Worm (Caenorhabditis elegans) whole organism, L4 larva: ENCODE results near the gene pks-1.

Source experiments
- D1046.2 ChIP-seq: fragments of 200-800 bp; sonication (Bioruptor generic); IDR thresholded peaks from 2 replicates; pipeline ENCODE4 v1.3.6; 2022; ENCODE audit warnings: missing genetic modification characterization, missing compliant biosample characterization
- F26F4.8 ChIP-seq: fragments of 200-800 bp; sonication (Bioruptor generic); conservative IDR thresholded peaks from 2 replicates; pipeline ENCODE4 v1.3.6; 2022; ENCODE audit warnings: missing genetic modification characterization, missing compliant biosample characterization
- Y5F2A.4 ChIP-seq: fragments of 200-800 bp; sonication (Bioruptor generic); optimal IDR thresholded peaks from 2 replicates; lab custom pipeline; 2018; ENCODE audit warnings: mild to moderate bottlenecking, missing genetic modification characterization, missing compliant biosample characterization
- Y75B8A.6 ChIP-seq: fragments of 200-800 bp; sonication (Bioruptor generic); IDR thresholded peaks from 2 replicates; pipeline ENCODE4 v1.3.6; 2022; ENCODE audit warnings: missing genetic modification reagents, missing genetic modification characterization, missing compliant biosample characterization
- ZK337.2 ChIP-seq: fragments of 200-800 bp; sonication (Bioruptor generic); IDR thresholded peaks from 2 replicates; pipeline ENCODE4 v1.3.6; 2022; ENCODE audit warnings: missing genetic modification reagents, missing genetic modification characterization, missing compliant biosample characterization
- aha-1 ChIP-seq: fragments of 150-350 bp; peaks from one replicate; lab custom pipeline; 2014; ENCODE audit warnings: missing biosample characterization, missing genetic modification characterization
- aly-2 ChIP-seq: sonication (generic microtip); optimal IDR thresholded peaks from 2 replicates; lab custom pipeline; 2018; ENCODE audit warnings: missing biosample characterization, missing genetic modification characterization
- ama-1 ChIP-seq: fragments of 150-350 bp; optimal IDR thresholded peaks from 2 replicates; lab custom pipeline; 2014; ENCODE audit warnings: inconsistent platforms, mixed read lengths
- attf-4 ChIP-seq: sonication (generic microtip); optimal IDR thresholded peaks from 3 replicates; lab custom pipeline; 2017; ENCODE audit warnings: missing biosample characterization, missing genetic modification characterization
- ceh-32 ChIP-seq: sonication (generic microtip); optimal IDR thresholded peaks from 2 replicates; lab custom pipeline; 2016; ENCODE audit warnings: mild to moderate bottlenecking, missing genetic modification characterization, missing compliant biosample characterization; ENCODE audit not compliant: poor library complexity
- ceh-62 ChIP-seq: sonication (generic microtip); optimal IDR thresholded peaks from 2 replicates; lab custom pipeline; 2017; ENCODE audit warnings: missing biosample characterization, missing genetic modification characterization
- ceh-82 ChIP-seq: sonication (generic microtip); optimal IDR thresholded peaks from 2 replicates; lab custom pipeline; 2017; ENCODE audit warnings: missing biosample characterization, missing genetic modification characterization
- ces-1 ChIP-seq: fragments of 150-350 bp; sonication (generic microtip); optimal IDR thresholded peaks from 4 replicates; lab custom pipeline; 2014; ENCODE audit warnings: missing biosample characterization, missing genetic modification reagents, missing genetic modification characterization
- cey-2 ChIP-seq: sonication (generic microtip); optimal IDR thresholded peaks from 3 replicates; lab custom pipeline; 2017; ENCODE audit warnings: missing genetic modification characterization, mild to moderate bottlenecking, missing compliant biosample characterization, antibody characterized with exemption, borderline replicate concordance; ENCODE audit not compliant: insufficient read depth
- daf-12 ChIP-seq: fragments of 150-350 bp; optimal IDR thresholded peaks from 2 replicates; lab custom pipeline; 2014; ENCODE audit warnings: missing biosample characterization, missing genetic modification reagents, missing genetic modification characterization
- daf-16 ChIP-seq, 3 experiments: sonication (generic microtip); optimal IDR thresholded peaks; 2 replicates each; lab custom pipeline; 2016 to 2017; ENCODE audit warnings: missing genetic modification characterization in 3 of 3, missing genetic modification reagents in 3 of 3, mild to moderate bottlenecking in 2 of 3, missing compliant biosample characterization in 2 of 3, missing biosample characterization in 1 of 3, moderate library complexity in 1 of 3
- dmd-6 ChIP-seq: fragments of 200-800 bp; sonication (Bioruptor generic); IDR thresholded peaks from 2 replicates; pipeline ENCODE4 v1.3.6; 2022; ENCODE audit warnings: missing genetic modification reagents, missing genetic modification characterization, missing compliant biosample characterization
- dmd-9 ChIP-seq: fragments of 200-800 bp; sonication (Bioruptor generic); IDR thresholded peaks from 2 replicates; pipeline ENCODE4 v1.3.6; 2022; ENCODE audit warnings: missing genetic modification reagents, missing genetic modification characterization, missing compliant biosample characterization
- dve-1 ChIP-seq: sonication (generic microtip); optimal IDR thresholded peaks from 2 replicates; lab custom pipeline; 2017; ENCODE audit warnings: antibody characterized with exemption, mild to moderate bottlenecking, missing genetic modification characterization, missing compliant biosample characterization; ENCODE audit not compliant: insufficient read depth
- fkh-10 ChIP-seq: fragments of 150-350 bp; optimal IDR thresholded peaks from 2 replicates; lab custom pipeline; 2014; ENCODE audit warnings: missing biosample characterization, missing genetic modification reagents, missing genetic modification characterization
- fos-1 ChIP-seq: fragments of 150-350 bp; optimal IDR thresholded peaks from 2 replicates; lab custom pipeline; 2014; ENCODE audit warnings: missing biosample characterization, missing genetic modification characterization
- gei-8 ChIP-seq: fragments of 200-800 bp; sonication (Bioruptor generic); optimal IDR thresholded peaks from 2 replicates; lab custom pipeline; 2018; ENCODE audit warnings: mild to moderate bottlenecking, missing genetic modification characterization, missing compliant biosample characterization
- hlh-30 ChIP-seq: sonication (generic microtip); optimal IDR thresholded peaks from 2 replicates; lab custom pipeline; 2017; ENCODE audit warnings: antibody characterized with exemption, mild to moderate bottlenecking, missing genetic modification characterization, missing compliant biosample characterization; ENCODE audit not compliant: insufficient read depth
- hmg-1.1 ChIP-seq: fragments of 200-800 bp; sonication (Bioruptor generic); IDR thresholded peaks from 2 replicates; pipeline ENCODE4 v1.3.6; 2022; ENCODE audit warnings: missing genetic modification reagents, missing genetic modification characterization, missing compliant biosample characterization
- lir-3 ChIP-seq: sonication (generic microtip); optimal IDR thresholded peaks from 2 replicates; lab custom pipeline; 2016; ENCODE audit warnings: mild to moderate bottlenecking, missing genetic modification characterization, missing compliant biosample characterization
- lsy-2 ChIP-seq, 2 experiments: fragments of 150-350 bp in 1 of 2; sonication (generic microtip) in 1 of 2; optimal IDR thresholded peaks; 2 replicates each; lab custom pipeline; 2014 to 2017; ENCODE audit warnings: missing biosample characterization in 2 of 2, missing genetic modification characterization in 2 of 2
- mdl-1 ChIP-seq, 2 experiments: fragments of 150-350 bp in 1 of 2; sonication (generic microtip) in 1 of 2; optimal IDR thresholded peaks; 2 replicates each; lab custom pipeline; 2014 to 2017; ENCODE audit warnings: missing biosample characterization in 2 of 2, missing genetic modification characterization in 2 of 2
- mxl-2 ChIP-seq: fragments of 200-800 bp; sonication (Bioruptor generic); conservative IDR thresholded peaks from 2 replicates; pipeline ENCODE4 v1.3.6; 2022; ENCODE audit warnings: missing genetic modification reagents, missing genetic modification characterization, missing compliant biosample characterization
- mxl-3 ChIP-seq: fragments of 200-800 bp; sonication (Bioruptor generic); optimal IDR thresholded peaks from 2 replicates; lab custom pipeline; 2018; ENCODE audit warnings: mild to moderate bottlenecking, missing genetic modification characterization, missing compliant biosample characterization
- nhr-28 ChIP-seq: fragments of 150-350 bp; optimal IDR thresholded peaks from 2 replicates; lab custom pipeline; 2014; ENCODE audit warnings: missing biosample characterization, missing genetic modification characterization
- nhr-41 ChIP-seq: fragments of 200-800 bp; sonication (Bioruptor generic); IDR thresholded peaks from 2 replicates; pipeline ENCODE4 v1.3.6; 2022; ENCODE audit warnings: missing genetic modification reagents, missing genetic modification characterization, missing compliant biosample characterization
- nhr-76 ChIP-seq: fragments of 150-350 bp; optimal IDR thresholded peaks from 2 replicates; lab custom pipeline; 2014; ENCODE audit warnings: missing biosample characterization, missing genetic modification characterization
- php-3 ChIP-seq: fragments of 200-800 bp; sonication (Bioruptor generic); IDR thresholded peaks from 2 replicates; pipeline ENCODE4 v1.3.6; 2022; ENCODE audit warnings: missing genetic modification reagents, missing genetic modification characterization, missing compliant biosample characterization
- pqm-1 ChIP-seq: sonication (generic microtip); optimal IDR thresholded peaks from 2 replicates; lab custom pipeline; 2017; ENCODE audit warnings: missing biosample characterization, missing genetic modification characterization
- rbr-2 ChIP-seq: sonication (generic microtip); optimal IDR thresholded peaks from 2 replicates; lab custom pipeline; 2016; ENCODE audit warnings: missing genotype, missing genetic modification characterization, missing compliant biosample characterization
- sdz-12 ChIP-seq: fragments of 200-800 bp; sonication (Bioruptor generic); optimal IDR thresholded peaks from 2 replicates; lab custom pipeline; 2018; ENCODE audit warnings: mild to moderate bottlenecking, missing genetic modification characterization, missing compliant biosample characterization
- spr-3 ChIP-seq: fragments of 200-800 bp; sonication (Bioruptor generic); optimal IDR thresholded peaks from 2 replicates; lab custom pipeline; 2018; ENCODE audit warnings: mild to moderate bottlenecking, missing genetic modification characterization, missing compliant biosample characterization
- unc-130 ChIP-seq: sonication (generic microtip); optimal IDR thresholded peaks from 2 replicates; lab custom pipeline; 2016; ENCODE audit warnings: missing genetic modification reagents, missing genetic modification characterization, missing compliant biosample characterization
- unc-62 ChIP-seq, 3 experiments: fragments of 150-350 bp in 1 of 3; sonication (generic microtip); optimal IDR thresholded peaks in 2 of 3; peaks in 1 of 3; 1 replicate in 1 of 3; 2 replicates in 2 of 3; lab custom pipeline; 2014 to 2017; ENCODE audit warnings: missing biosample characterization in 3 of 3, missing genetic modification characterization in 3 of 3, missing genetic modification reagents in 3 of 3, missing genotype in 1 of 3
- vab-7 ChIP-seq: fragments of 200-800 bp; sonication (Bioruptor generic); IDR thresholded peaks from 2 replicates; pipeline ENCODE4 v1.3.6; 2022; ENCODE audit warnings: missing genetic modification reagents, missing genetic modification characterization, missing compliant biosample characterization
- zfp-3 ChIP-seq: fragments of 200-800 bp; sonication (Bioruptor generic); conservative IDR thresholded peaks from 2 replicates; pipeline ENCODE4 v1.3.6; 2022; ENCODE audit warnings: missing genetic modification reagents, missing genetic modification characterization, missing compliant biosample characterization
- zip-2 ChIP-seq: fragments of 150-350 bp; optimal IDR thresholded peaks from 2 replicates; lab custom pipeline; 2014; ENCODE audit warnings: missing biosample characterization, missing genetic modification characterization

pks-1 gene

DNA sequence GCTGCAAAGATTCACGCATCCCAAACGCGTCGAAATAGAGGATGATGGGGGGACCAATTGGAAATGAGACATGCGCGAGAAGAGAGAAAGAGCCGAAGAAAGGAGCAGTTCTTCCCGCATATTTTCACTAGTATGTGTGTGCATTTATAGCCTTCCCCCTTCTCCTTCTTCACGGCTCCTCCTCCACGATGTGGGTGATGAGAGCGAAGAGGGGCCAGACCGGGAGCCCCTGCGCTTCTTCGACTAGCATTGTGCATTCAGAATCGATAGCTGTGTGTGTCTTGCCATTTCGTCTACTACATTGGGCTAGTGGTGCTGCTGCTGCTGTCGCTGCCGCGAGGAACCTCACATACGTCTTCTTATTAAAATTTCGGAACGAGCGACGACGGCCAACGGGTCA is 45.4 kb upstream of the pks-1 start, which contains the start of gene jkk-1 (continued):
- TF ChIP-seq vab-7 (GFP tag; lab: Robert Waterston, UW) (0 out of 2 replicates have a peak, but pooled peaks have one; percentile 28), cey-2 (tag; lab: Kevin White, UChicago) (no peak), dmd-6 (GFP tag; lab: Robert Waterston, UW) (peak; percentile 13; the same call in 1 of the 2 replicates), mdl-1 (tag; optimal IDR thresholded peaks at IDR 0.05; lab: Kevin White, UChicago) (peak in 1 of 2 experiments; percentile 39), dve-1 (tag; lab: Kevin White, UChicago) (no peak), fkh-10 (GFP tag; lab: Kevin White, UChicago) (peak; percentile 78), Y5F2A.4 (GFP tag; lab: Kevin White, UChicago) (no peak), unc-62 (GFP tag; optimal IDR thresholded peaks at IDR 0.05 in 1 of 2; lab: Kevin White, UChicago) (peak in 1 of 2 experiments; percentile 97), unc-62 (tag; optimal IDR thresholded peaks at IDR 0.05; lab: Kevin White, UChicago) (no peak), php-3 (no peak), lsy-2 (tag; optimal IDR thresholded peaks at IDR 0.05; lab: Kevin White, UChicago) (no peak), aha-1 (tag; lab: Kevin White, UChicago) (peak; percentile 90), pqm-1 (tag; lab: Kevin White, UChicago) (no peak), rbr-2 (tag; lab: Kevin White, UChicago) (peak; percentile 69), attf-4 (tag; lab: Kevin White, UChicago) (no peak), dmd-9 (no peak), hmg-1.1 (GFP tag; lab: Robert Waterston, UW) (peak; percentile 75)
- TF ChIP-seq, all 104 proteins: peak for 13

ce11 chrX:5370605-5371004 is 43.0 kb upstream of the pks-1 start:
- TF ChIP-seq mxl-3 (GFP tag; lab: Kevin White, UChicago) (no peak), ZK337.2 (GFP tag; lab: Robert Waterston, UW) (no peak), hlh-30 (tag; lab: Kevin White, UChicago) (no peak), php-3 (no peak), F26F4.8 (GFP tag; lab: Robert Waterston, UW) (no peak), unc-130 (GFP tag; lab: Kevin White, UChicago) (no peak), daf-12 (no peak)

ce11 chrX:5372638-5373037 is 41.0 kb upstream of the pks-1 start, which contains the start of gene F35C8.8:
F35C8.8 (minus strand) TSS chrX:5372639.
- TF ChIP-seq sdz-12 (no peak), ceh-82 (no peak), fos-1 (tag; lab: Kevin White, UChicago) (no peak), gei-8 (GFP tag; lab: Kevin White, UChicago) (no peak)

DNA sequence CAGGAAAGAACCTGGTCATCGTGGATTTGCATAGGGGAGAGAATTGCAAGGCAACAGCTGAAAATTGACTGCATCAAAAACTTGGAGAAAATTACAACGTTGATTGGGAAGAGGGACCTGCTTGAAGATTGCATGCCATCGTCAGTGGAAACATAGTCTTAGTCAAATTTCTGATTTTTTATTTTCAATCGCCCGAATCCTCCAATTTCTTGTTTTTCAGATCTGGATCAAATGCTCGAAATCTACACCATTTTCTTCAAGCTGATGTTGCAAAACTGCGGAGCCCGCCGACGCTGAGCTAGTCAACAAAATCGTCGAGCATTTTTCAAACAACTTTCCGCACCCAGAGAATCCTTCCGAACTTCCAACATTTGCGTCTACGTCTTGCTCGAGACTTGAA is 40.0 kb upstream of the pks-1 start:
- TF ChIP-seq spr-3 (GFP tag; lab: Kevin White, UChicago) (no peak), unc-62 (GFP tag; optimal IDR thresholded peaks at IDR 0.05 in 1 of 2; lab: Kevin White, UChicago) (peak in 1 of 2 experiments; percentile 95), unc-62 (tag; optimal IDR thresholded peaks at IDR 0.05; lab: Kevin White, UChicago) (no peak)

ce11 chrX:5374742-5375141 is 38.9 kb upstream of the pks-1 start, which contains the start of gene sek-4:
sek-4 (plus strand) TSS chrX:5375059.
- TF ChIP-seq D1046.2 (GFP tag; lab: Robert Waterston, UW): no peak
- TF ChIP-seq dmd-6 (GFP tag; lab: Robert Waterston, UW): peak; percentile 33; the same call in 1 of the 2 replicates
- no peak for TF ChIP-seq aly-2 (tag; lab: Kevin White, UChicago)
- TF ChIP-seq daf-16 (GFP tag; optimal IDR thresholded peaks at IDR 0.05; lab: Kevin White, UChicago): no peak
- TF ChIP-seq daf-16 (tag; optimal IDR thresholded peaks at IDR 0.05; lab: Kevin White, UChicago): peak; percentile 91
- TF ChIP-seq ces-1 (GFP tag; lab: Kevin White, UChicago): no peak
- TF ChIP-seq nhr-41 (GFP tag; lab: Robert Waterston, UW): no peak
- no peak for TF ChIP-seq ceh-32
- peak; percentile 52 for TF ChIP-seq pqm-1 (tag; lab: Kevin White, UChicago)
- no peak for TF ChIP-seq Y75B8A.6
- TF ChIP-seq mxl-2: no peak
- no peak for TF ChIP-seq zip-2 (tag; lab: Kevin White, UChicago)
- no peak for TF ChIP-seq lsy-2 (tag; optimal IDR thresholded peaks at IDR 0.05; lab: Kevin White, UChicago)
- TF ChIP-seq mdl-1 (tag; optimal IDR thresholded peaks at IDR 0.05; lab: Kevin White, UChicago): no peak
- TF ChIP-seq ceh-62 (tag; lab: Kevin White, UChicago): no peak
- no peak for TF ChIP-seq ama-1 (lab: Kevin White, UChicago)
- no peak for TF ChIP-seq nhr-76 (tag; lab: Kevin White, UChicago)
- TF ChIP-seq nhr-28 (tag; lab: Kevin White, UChicago): peak; percentile 45
- no peak for TF ChIP-seq unc-62 (GFP tag; optimal IDR thresholded peaks at IDR 0.05 in 1 of 2; lab: Kevin White, UChicago)
- TF ChIP-seq unc-62 (tag; optimal IDR thresholded peaks at IDR 0.05; lab: Kevin White, UChicago): no peak
- no peak for TF ChIP-seq zfp-3
- no peak for TF ChIP-seq lir-3
- no peak for TF ChIP-seq unc-130 (GFP tag; lab: Kevin White, UChicago)
